Fruit fly (Drosophila melanogaster) whole organism, embryonic: Measurements from ENCODE around the gene Hs6st.
A peak's percentile ranks its signal among the peaks of the same experiment; 100 is the strongest.

ENCODE experiments used
- CG10147 ChIP-seq: fragments of 200-800 bp; sonication (Bioruptor generic); optimal IDR thresholded peaks from 2 replicates; lab custom pipeline; 2019; ENCODE audit warnings: missing biosample characterization, mild to moderate bottlenecking, missing genetic modification characterization, moderate library complexity
- CG1024 ChIP-seq: fragments of 200-800 bp; sonication (Bioruptor generic); IDR thresholded peaks from 2 replicates; pipeline ENCODE4 v1.3.6; 2022; ENCODE audit warnings: missing biosample characterization, missing genetic modification characterization
- CG10274 ChIP-seq: fragments of 200-800 bp; sonication (Bioruptor generic); optimal IDR thresholded peaks from 3 replicates; lab custom pipeline; 2017; ENCODE audit warnings: missing biosample characterization, mild to moderate bottlenecking, missing genetic modification characterization
- CG10654 ChIP-seq: fragments of 200-800 bp; sonication (Bioruptor generic); optimal IDR thresholded peaks from 2 replicates; lab custom pipeline; 2016; ENCODE audit warnings: missing biosample characterization, missing genetic modification characterization
- CG11504 ChIP-seq: fragments of 200-800 bp; sonication (Bioruptor generic); optimal IDR thresholded peaks from 3 replicates; lab custom pipeline; 2019; ENCODE audit warnings: missing biosample characterization, mild to moderate bottlenecking, missing genetic modification characterization, moderate library complexity
- CG11695 ChIP-seq: fragments of 200-800 bp; sonication (Bioruptor generic); IDR thresholded peaks from 3 replicates; pipeline ENCODE4 v1.3.6; 2022; ENCODE audit warnings: missing biosample characterization, missing genetic modification characterization
- CG12299 ChIP-seq: fragments of 200-800 bp; sonication (Bioruptor generic); optimal IDR thresholded peaks from 2 replicates; lab custom pipeline; 2018; ENCODE audit warnings: missing biosample characterization, mild to moderate bottlenecking, missing genetic modification characterization
- CG12942 ChIP-seq: fragments of 200-800 bp; sonication (Bioruptor generic); optimal IDR thresholded peaks from 3 replicates; lab custom pipeline; 2016; ENCODE audit warnings: missing biosample characterization, missing genetic modification characterization
- CG13424 ChIP-seq: fragments of 200-800 bp; sonication (Bioruptor generic); optimal IDR thresholded peaks from 2 replicates; lab custom pipeline; 2019; ENCODE audit warnings: missing biosample characterization, mild to moderate bottlenecking, missing genetic modification characterization, moderate library complexity
- CG13624 ChIP-seq: fragments of 200-800 bp; sonication (Bioruptor generic); optimal IDR thresholded peaks from 2 replicates; lab custom pipeline; 2016; ENCODE audit warnings: missing biosample characterization, missing genetic modification characterization
- CG17829 ChIP-seq: fragments of 200-800 bp; optimal IDR thresholded peaks from 2 replicates; lab custom pipeline; 2019; ENCODE audit warnings: missing biosample characterization, mild to moderate bottlenecking, missing genetic modification characterization, moderate library complexity
- CG1792 ChIP-seq: fragments of 200-800 bp; sonication (Bioruptor generic); optimal IDR thresholded peaks from 2 replicates; lab custom pipeline; 2016; ENCODE audit warnings: missing biosample characterization, missing genetic modification characterization
- CG18262 ChIP-seq: fragments of 200-800 bp; optimal IDR thresholded peaks from 3 replicates; lab custom pipeline; 2019; ENCODE audit warnings: missing biosample characterization, mild to moderate bottlenecking, missing genetic modification characterization, moderate library complexity
- CG18476 ChIP-seq: fragments of 200-800 bp; sonication (Bioruptor generic); optimal IDR thresholded peaks from 2 replicates; lab custom pipeline; 2016; ENCODE audit warnings: missing biosample characterization, mild to moderate bottlenecking, missing genetic modification characterization
- CG18764 ChIP-seq: fragments of 200-800 bp; sonication (Bioruptor generic); optimal IDR thresholded peaks from 3 replicates; lab custom pipeline; 2016; ENCODE audit warnings: missing biosample characterization, missing genetic modification characterization
- CG30020 ChIP-seq: fragments of 200-800 bp; optimal IDR thresholded peaks from 2 replicates; lab custom pipeline; 2019; ENCODE audit warnings: missing biosample characterization, mild to moderate bottlenecking, missing genetic modification characterization, moderate library complexity
- CG3163 ChIP-seq: fragments of 200-800 bp; sonication (Bioruptor generic); optimal IDR thresholded peaks from 3 replicates; lab custom pipeline; 2016; ENCODE audit warnings: missing biosample characterization, missing genetic modification characterization
- CG4282 ChIP-seq: fragments of 200-800 bp; sonication (Bioruptor generic); optimal IDR thresholded peaks from 2 replicates; lab custom pipeline; 2016; ENCODE audit warnings: missing biosample characterization, missing genetic modification characterization
- CG8765 ChIP-seq: fragments of 200-800 bp; sonication (Bioruptor generic); IDR thresholded peaks from 2 replicates; pipeline ENCODE4 v1.3.6; 2022; ENCODE audit warnings: missing biosample characterization, missing genetic modification characterization
- CG9215 ChIP-seq: fragments of 200-800 bp; sonication (Bioruptor generic); IDR thresholded peaks from 2 replicates; pipeline ENCODE4 v1.3.6; 2022; ENCODE audit warnings: missing biosample characterization, missing genetic modification characterization
- CG9437 ChIP-seq: fragments of 200-800 bp; sonication (Bioruptor generic); optimal IDR thresholded peaks from 2 replicates; lab custom pipeline; 2018; ENCODE audit warnings: missing biosample characterization, mild to moderate bottlenecking, missing genetic modification characterization
- Elba2 ChIP-seq: fragments of 200-800 bp; sonication (Bioruptor generic); optimal IDR thresholded peaks from 3 replicates; lab custom pipeline; 2016; ENCODE audit warnings: missing biosample characterization, missing genetic modification characterization
- Fer1 ChIP-seq: fragments of 200-800 bp; sonication (Bioruptor generic); optimal IDR thresholded peaks from 2 replicates; lab custom pipeline; 2017; ENCODE audit warnings: missing biosample characterization, mild to moderate bottlenecking, missing genetic modification characterization
- Fer2 ChIP-seq: fragments of 200-800 bp; sonication (Bioruptor generic); optimal IDR thresholded peaks from 2 replicates; lab custom pipeline; 2018; ENCODE audit warnings: missing biosample characterization, mild to moderate bottlenecking, missing genetic modification characterization, moderate library complexity
- Fer3 ChIP-seq: fragments of 200-800 bp; sonication (Bioruptor generic); optimal IDR thresholded peaks from 2 replicates; lab custom pipeline; 2018; ENCODE audit warnings: missing biosample characterization, mild to moderate bottlenecking, missing genetic modification characterization, moderate library complexity
- GATAe ChIP-seq: fragments of 200-800 bp; sonication (Bioruptor generic); conservative IDR thresholded peaks from 2 replicates; pipeline ENCODE4 v1.3.6; 2022; ENCODE audit warnings: missing biosample characterization, missing genetic modification characterization
- HLHmδ ChIP-seq: fragments of 200-800 bp; sonication (Bioruptor generic); optimal IDR thresholded peaks from 2 replicates; lab custom pipeline; 2018; ENCODE audit warnings: missing biosample characterization, mild to moderate bottlenecking, missing genetic modification characterization, moderate library complexity
- MBD-R2 ChIP-seq: fragments of 200-800 bp; sonication (Bioruptor generic); IDR thresholded peaks from 2 replicates; pipeline ENCODE4 v1.3.6; 2022; ENCODE audit warnings: missing biosample characterization, missing genetic modification characterization
- Max ChIP-seq: fragments of 200-800 bp; sonication (Bioruptor generic); optimal IDR thresholded peaks from 2 replicates; lab custom pipeline; 2016; ENCODE audit warnings: missing biosample characterization, mild to moderate bottlenecking, missing genetic modification characterization
- NC2α ChIP-seq: fragments of 200-800 bp; sonication (Bioruptor generic); optimal IDR thresholded peaks from 2 replicates; lab custom pipeline; 2016; ENCODE audit warnings: missing biosample characterization, missing genetic modification characterization
- Opbp ChIP-seq: fragments of 200-800 bp; sonication (Bioruptor generic); IDR thresholded peaks from 3 replicates; pipeline ENCODE4 v1.3.6; 2022; ENCODE audit warnings: missing biosample characterization, missing genetic modification characterization; ENCODE audit not compliant: partially characterized antibody
- Optix ChIP-seq: fragments of 200-800 bp; sonication (Bioruptor generic); IDR thresholded peaks from 3 replicates; pipeline ENCODE4 v1.3.6; 2022; ENCODE audit warnings: missing biosample characterization, missing genetic modification characterization
- Taf1 ChIP-seq: fragments of 200-800 bp; sonication (Bioruptor generic); IDR thresholded peaks from 2 replicates; pipeline ENCODE4 v1.3.6; 2022; ENCODE audit warnings: missing biosample characterization, missing genetic modification characterization
- Xrp1 ChIP-seq: fragments of 200-800 bp; sonication (Bioruptor generic); IDR thresholded peaks from 2 replicates; pipeline ENCODE4 v1.3.6; 2022; ENCODE audit warnings: missing biosample characterization, missing genetic modification characterization
- ac ChIP-seq: fragments of 200-800 bp; sonication (Bioruptor generic); optimal IDR thresholded peaks from 3 replicates; lab custom pipeline; 2017; ENCODE audit warnings: missing biosample characterization, mild to moderate bottlenecking, missing genetic modification characterization
- bcd ChIP-seq: fragments of 200-800 bp; sonication (Bioruptor generic); optimal IDR thresholded peaks from 2 replicates; lab custom pipeline; 2017; ENCODE audit warnings: missing biosample characterization, mild to moderate bottlenecking, missing genetic modification characterization
- chif ChIP-seq, 2 experiments: fragments of 200-800 bp; sonication (Bioruptor generic); optimal IDR thresholded peaks; 3 replicates each; lab custom pipeline; 2016; ENCODE audit warnings: missing biosample characterization in 2 of 2, missing genetic modification characterization in 2 of 2
- eyg ChIP-seq: fragments of 200-800 bp; sonication (Bioruptor generic); optimal IDR thresholded peaks from 3 replicates; lab custom pipeline; 2016; ENCODE audit warnings: missing biosample characterization, missing genetic modification characterization
- grau ChIP-seq: fragments of 200-800 bp; optimal IDR thresholded peaks from 3 replicates; lab custom pipeline; 2019; ENCODE audit warnings: missing biosample characterization, mild to moderate bottlenecking, missing genetic modification characterization, moderate library complexity
- gt ChIP-seq: fragments of 200-800 bp; sonication (Bioruptor generic); IDR thresholded peaks from 2 replicates; pipeline ENCODE4 v1.3.6; 2022; ENCODE audit warnings: missing biosample characterization, missing genetic modification characterization
- hkb ChIP-seq, 2 experiments: fragments of 200-800 bp in 1 of 2; fragments of >200 bp in 1 of 2; sonication (Bioruptor generic) in 1 of 2; IDR thresholded peaks in 1 of 2; optimal IDR thresholded peaks in 1 of 2; 2 replicates each; pipeline versions ENCODE4 v1.3.6 to Lab custom; 2017 to 2022; ENCODE audit warnings: missing biosample characterization in 1 of 2, missing genetic modification characterization in 1 of 2
- lola ChIP-seq, 3 experiments: fragments of >200 bp in 2 of 3; fragments of 200-800 bp in 1 of 3; sonication (Bioruptor generic) in 1 of 3; optimal IDR thresholded peaks; 2 replicates each; lab custom pipeline; 2017 to 2019; ENCODE audit warnings: missing biosample characterization in 3 of 3, missing genetic modification characterization in 3 of 3, mild to moderate bottlenecking in 1 of 3, moderate library complexity in 1 of 3
- mam ChIP-seq: fragments of 200-800 bp; sonication (Bioruptor generic); optimal IDR thresholded peaks from 3 replicates; lab custom pipeline; 2016; ENCODE audit warnings: missing biosample characterization, missing genetic modification characterization
- pita ChIP-seq: fragments of 200-800 bp; sonication (Bioruptor generic); optimal IDR thresholded peaks from 2 replicates; lab custom pipeline; 2017; ENCODE audit warnings: missing biosample characterization, mild to moderate bottlenecking, missing genetic modification characterization
- ro ChIP-seq: fragments of 200-800 bp; sonication (Bioruptor generic); IDR thresholded peaks from 2 replicates; pipeline ENCODE4 v1.3.6; 2022; ENCODE audit warnings: missing biosample characterization, missing genetic modification characterization
- run ChIP-seq: fragments of 200-800 bp; sonication (Bioruptor generic); optimal IDR thresholded peaks from 3 replicates; lab custom pipeline; 2018; ENCODE audit warnings: missing biosample characterization, mild to moderate bottlenecking, missing genetic modification characterization
- stwl ChIP-seq: fragments of 200-800 bp; sonication (Bioruptor generic); optimal IDR thresholded peaks from 3 replicates; lab custom pipeline; 2018; ENCODE audit warnings: missing biosample characterization, mild to moderate bottlenecking, missing genetic modification characterization, moderate library complexity
- trh ChIP-seq: fragments of 200-800 bp; sonication (Bioruptor generic); optimal IDR thresholded peaks from 2 replicates; lab custom pipeline; 2016; ENCODE audit warnings: missing biosample characterization, missing genetic modification characterization
- unpg ChIP-seq: fragments of 200-800 bp; sonication (Bioruptor generic); optimal IDR thresholded peaks from 3 replicates; lab custom pipeline; 2018; ENCODE audit warnings: missing biosample characterization, mild to moderate bottlenecking, missing genetic modification characterization, moderate library complexity

Gene Hs6st

DNA sequence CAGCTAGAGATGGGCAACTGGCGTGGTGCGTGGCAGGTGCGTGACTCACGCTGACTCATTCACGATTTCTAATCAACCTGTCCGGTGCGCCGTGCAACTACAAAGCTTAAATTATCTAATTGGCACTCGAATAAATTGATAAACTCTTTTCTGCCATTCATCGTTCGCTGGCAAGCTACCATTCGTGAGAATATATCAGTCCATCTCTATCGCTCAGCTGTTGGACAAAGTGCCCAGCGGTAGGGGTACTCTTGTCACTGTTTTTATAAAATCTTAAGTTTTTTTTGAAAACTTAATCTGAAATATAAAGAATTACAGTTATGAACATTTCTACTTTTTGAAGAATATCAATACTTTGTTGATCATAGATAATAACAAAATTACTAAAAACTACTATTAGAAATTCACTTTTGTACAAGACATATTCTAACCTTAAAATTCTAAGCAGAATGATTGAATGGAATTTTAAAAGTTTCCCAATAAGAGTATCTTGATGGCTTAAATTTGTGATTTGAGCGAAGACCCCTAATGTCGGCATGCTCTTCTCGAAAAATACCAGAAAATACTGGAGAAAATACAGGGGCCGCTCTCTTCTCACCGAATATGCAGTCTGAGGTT lies 12.9 kb upstream of the Hs6st start, which contains the start of the genes PIG-L and psidin (continued):
- peak; percentile 38; the same call in 1 of the 3 replicates for TF ChIP-seq Optix (GFP tag; lab: Robert Waterston, UW)
- peak; percentile 71 for TF ChIP-seq CG11695
- TF ChIP-seq CG18262 (tag; lab: Kevin White, UChicago): peak; percentile 92
- TF ChIP-seq eyg: no peak
- TF ChIP-seq CG13624 (GFP tag; lab: Kevin White, UChicago): peak; percentile 81
- TF ChIP-seq CG30020: peak; percentile 73
- peak; percentile 48 for TF ChIP-seq CG10654 (GFP tag; lab: Kevin White, UChicago)
- TF ChIP-seq CG9437: peak; percentile 86
- peak; percentile 80 for TF ChIP-seq CG11504 (tag; lab: Kevin White, UChicago)
- peak; percentile 68 for TF ChIP-seq CG18764 (GFP tag; lab: Kevin White, UChicago)
- no peak for TF ChIP-seq CG10147 (GFP tag; lab: Kevin White, UChicago)
- TF ChIP-seq Taf1 (GFP tag; lab: Robert Waterston, UW): peak; percentile 5; the same call in 1 of the 2 replicates
- TF ChIP-seq CG8765 (GFP tag; lab: Robert Waterston, UW): peak; percentile 58
- TF ChIP-seq ro (GFP tag; lab: Robert Waterston, UW): no peak
- peak; percentile 24 for TF ChIP-seq CG18476 (GFP tag; lab: Kevin White, UChicago)
- peak; percentile 32 for TF ChIP-seq gt (GFP tag; lab: Robert Waterston, UW)
- TF ChIP-seq stwl (tag; lab: Kevin White, UChicago): peak; percentile 38
- TF ChIP-seq pita: no peak
- TF ChIP-seq Xrp1 (GFP tag; lab: Robert Waterston, UW): peak; percentile 53; the same call in 1 of the 2 replicates
- TF ChIP-seq NC2α (GFP tag; lab: Kevin White, UChicago): peak; percentile 12
- TF ChIP-seq grau (tag; lab: Kevin White, UChicago): peak; percentile 93
- TF ChIP-seq CG1024 (GFP tag; lab: Robert Waterston, UW): peak; percentile 29; the same call in 1 of the 2 replicates
- peak; percentile 14 for TF ChIP-seq Fer1
- peak; percentile 80 for TF ChIP-seq CG12942 (GFP tag; lab: Kevin White, UChicago)
- peak; percentile 22; the same call in 1 of the 2 replicates for TF ChIP-seq GATAe (GFP tag; lab: Robert Waterston, UW)
- peak; percentile 74 for TF ChIP-seq unpg (GFP tag; lab: Kevin White, UChicago)
- no peak for TF ChIP-seq hkb (optimal IDR thresholded peaks at IDR 0.05; lab: Kevin White, UChicago)
- peak; percentile 61; the same call in 1 of the 2 replicates for TF ChIP-seq hkb (GFP tag; IDR thresholded peaks at IDR 0.05; lab: Robert Waterston, UW)
- TF ChIP-seq run (tag; lab: Kevin White, UChicago): peak; percentile 56
- peak; percentile 3 for TF ChIP-seq CG4282 (GFP tag; lab: Kevin White, UChicago)
- peak; percentile 50 for TF ChIP-seq trh
- peak; percentile 59 for TF ChIP-seq Fer3 (tag; lab: Kevin White, UChicago)
- TF ChIP-seq CG13424 (tag; lab: Kevin White, UChicago): peak; percentile 94
- peak; percentile 79 for TF ChIP-seq mam (GFP tag; lab: Kevin White, UChicago)
- TF ChIP-seq CG12299 (tag; lab: Kevin White, UChicago): peak; percentile 73
- TF ChIP-seq CG9215 (GFP tag; lab: Robert Waterston, UW): peak; percentile 82
- TF ChIP-seq Fer2: peak; percentile 41
- peak; percentile 57 for TF ChIP-seq Max (GFP tag; lab: Kevin White, UChicago)
- TF ChIP-seq CG10274: peak; percentile 27
- TF ChIP-seq Elba2 (GFP tag; lab: Kevin White, UChicago): peak; percentile 88
- peak; percentile 15 for TF ChIP-seq CG3163 (GFP tag; lab: Kevin White, UChicago)
- peak in 1 of 3 experiments; percentile 93 for TF ChIP-seq lola (GFP tag; optimal IDR thresholded peaks at IDR 0.05; lab: Kevin White, UChicago)
- TF ChIP-seq CG17829 (tag; lab: Kevin White, UChicago): peak; percentile 91
- peak; percentile 71 for TF ChIP-seq bcd (GFP tag; lab: Kevin White, UChicago)
- no peak for TF ChIP-seq ac (GFP tag; lab: Kevin White, UChicago)
- TF ChIP-seq chif (GFP tag; optimal IDR thresholded peaks at IDR 0.05; lab: Kevin White, UChicago): peak; percentile 74 to 86
- no peak for TF ChIP-seq HLHmδ
- TF ChIP-seq Opbp (GFP tag; lab: Robert Waterston, UW): peak; percentile 95
- no peak for TF ChIP-seq CG1792 (GFP tag; lab: Kevin White, UChicago)
- peak; percentile 91 for TF ChIP-seq MBD-R2 (GFP tag; lab: Robert Waterston, UW)
